Worm (Caenorhabditis elegans) whole organism, L4/young adult: ENCODE measurements around the gene T04G9.7.

ENCODE experiments used
- W03F9.2 ChIP-seq: fragments of 150-350 bp; optimal IDR thresholded peaks from 2 replicates; lab custom pipeline; 2014; ENCODE audit warnings: missing biosample characterization, missing genetic modification characterization
- dao-5 ChIP-seq: sonication (generic microtip); optimal IDR thresholded peaks from 2 replicates; lab custom pipeline; 2016; ENCODE audit warnings: missing genotype, missing genetic modification characterization, moderate library complexity, missing compliant biosample characterization
- him-1 ChIP-seq: sonication (generic microtip); optimal IDR thresholded peaks from 2 replicates; lab custom pipeline; 2016; ENCODE audit warnings: missing genotype, missing genetic modification reagents, missing genetic modification characterization, missing compliant biosample characterization

DNA sequence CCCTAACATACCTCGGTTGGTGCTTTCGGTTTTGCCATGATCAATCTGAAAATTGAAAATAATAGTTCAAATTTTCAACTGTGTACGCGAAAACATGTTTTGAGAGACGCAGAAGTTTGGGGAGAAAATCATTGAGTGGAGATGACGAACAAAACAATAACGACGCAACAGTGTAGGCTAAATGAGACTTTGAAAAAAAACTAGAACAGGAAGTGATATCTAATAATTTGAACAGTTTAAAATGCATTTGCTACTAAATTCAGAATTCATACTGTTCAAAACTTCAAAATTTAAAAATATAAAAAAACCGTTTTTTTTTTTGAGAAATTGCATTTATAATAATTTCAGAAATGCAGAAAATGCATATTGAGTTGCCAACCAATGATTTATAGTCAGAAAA is 42.4 kb downstream of the T04G9.7 start, which contains the start of gene F25E2.3:
- TF ChIP-seq him-1 (tag; lab: Kevin White, UChicago) (no peak), W03F9.2 (tag; lab: Kevin White, UChicago) (no peak), dao-5 (tag; lab: Kevin White, UChicago) (no peak)
